Worm (Caenorhabditis elegans) whole organism, L4 larva: ENCODE measurements around the gene fbxc-21.
"Not testable (repeated sequence)": the region's sequence is repeated elsewhere in the genome, so short reads cannot be mapped to it uniquely, and the experiment has no call there.

Experiments
- D1046.2 ChIP-seq: fragments of 200-800 bp; sonication (Bioruptor generic); IDR thresholded peaks from 2 replicates; pipeline ENCODE4 v1.3.6; 2022; ENCODE audit warnings: missing genetic modification characterization, missing compliant biosample characterization
- F26F4.8 ChIP-seq: fragments of 200-800 bp; sonication (Bioruptor generic); conservative IDR thresholded peaks from 2 replicates; pipeline ENCODE4 v1.3.6; 2022; ENCODE audit warnings: missing genetic modification characterization, missing compliant biosample characterization
- F37D6.2 ChIP-seq: sonication (generic microtip); optimal IDR thresholded peaks from 2 replicates; lab custom pipeline; 2016; ENCODE audit warnings: mild to moderate bottlenecking, missing genetic modification characterization, missing compliant biosample characterization
- T26A8.4 ChIP-seq: fragments of 200-800 bp; sonication (Bioruptor generic); IDR thresholded peaks from 2 replicates; pipeline ENCODE4 v1.3.6; 2022; ENCODE audit warnings: missing genetic modification characterization, missing compliant biosample characterization
- Y48G9A.11 ChIP-seq: fragments of 200-800 bp; sonication (Bioruptor generic); IDR thresholded peaks from 2 replicates; pipeline ENCODE4 v1.3.6; 2022; ENCODE audit warnings: missing genetic modification reagents, missing genetic modification characterization, missing compliant biosample characterization
- aha-1 ChIP-seq: fragments of 150-350 bp; peaks from one replicate; lab custom pipeline; 2014; ENCODE audit warnings: missing biosample characterization, missing genetic modification characterization
- ama-1 ChIP-seq: fragments of 150-350 bp; optimal IDR thresholded peaks from 2 replicates; lab custom pipeline; 2014; ENCODE audit warnings: inconsistent platforms, mixed read lengths
- ces-1 ChIP-seq: fragments of 150-350 bp; sonication (generic microtip); optimal IDR thresholded peaks from 4 replicates; lab custom pipeline; 2014; ENCODE audit warnings: missing biosample characterization, missing genetic modification reagents, missing genetic modification characterization
- cey-2 ChIP-seq: sonication (generic microtip); optimal IDR thresholded peaks from 3 replicates; lab custom pipeline; 2017; ENCODE audit warnings: missing genetic modification characterization, mild to moderate bottlenecking, missing compliant biosample characterization, antibody characterized with exemption, borderline replicate concordance; ENCODE audit not compliant: insufficient read depth
- daf-16 ChIP-seq, 3 experiments: sonication (generic microtip); optimal IDR thresholded peaks; 2 replicates each; lab custom pipeline; 2016 to 2017; ENCODE audit warnings: missing genetic modification characterization in 3 of 3, missing genetic modification reagents in 3 of 3, mild to moderate bottlenecking in 2 of 3, missing compliant biosample characterization in 2 of 3, missing biosample characterization in 1 of 3, moderate library complexity in 1 of 3
- dmd-6 ChIP-seq: fragments of 200-800 bp; sonication (Bioruptor generic); IDR thresholded peaks from 2 replicates; pipeline ENCODE4 v1.3.6; 2022; ENCODE audit warnings: missing genetic modification reagents, missing genetic modification characterization, missing compliant biosample characterization
- dmd-9 ChIP-seq: fragments of 200-800 bp; sonication (Bioruptor generic); IDR thresholded peaks from 2 replicates; pipeline ENCODE4 v1.3.6; 2022; ENCODE audit warnings: missing genetic modification reagents, missing genetic modification characterization, missing compliant biosample characterization
- duxl-1 ChIP-seq: sonication (generic microtip); optimal IDR thresholded peaks from 2 replicates; lab custom pipeline; 2016; ENCODE audit warnings: mild to moderate bottlenecking, missing genetic modification characterization, moderate library complexity, missing compliant biosample characterization; ENCODE audit not compliant: poor library complexity
- hlh-11 ChIP-seq: fragments of 200-800 bp; sonication (Bioruptor generic); optimal IDR thresholded peaks from 2 replicates; lab custom pipeline; 2018; ENCODE audit warnings: mild to moderate bottlenecking, missing genetic modification characterization, missing compliant biosample characterization
- hmg-1.1 ChIP-seq: fragments of 200-800 bp; sonication (Bioruptor generic); IDR thresholded peaks from 2 replicates; pipeline ENCODE4 v1.3.6; 2022; ENCODE audit warnings: missing genetic modification reagents, missing genetic modification characterization, missing compliant biosample characterization
- lim-7 ChIP-seq: fragments of 200-800 bp; sonication (Bioruptor generic); IDR thresholded peaks from 2 replicates; pipeline ENCODE4 v1.3.6; 2022; ENCODE audit warnings: missing genetic modification characterization, missing compliant biosample characterization
- lin-1 ChIP-seq: fragments of 200-800 bp; sonication (Bioruptor generic); IDR thresholded peaks from 2 replicates; pipeline ENCODE4 v1.3.6; 2022; ENCODE audit warnings: missing genetic modification reagents, missing genetic modification characterization, missing compliant biosample characterization
- lin-29 ChIP-seq: fragments of 200-800 bp; sonication (Bioruptor generic); IDR thresholded peaks from 2 replicates; pipeline ENCODE4 v1.3.6; 2022; ENCODE audit warnings: missing genetic modification reagents, missing genetic modification characterization, missing compliant biosample characterization
- lin-38 ChIP-seq: fragments of 200-800 bp; sonication (Bioruptor generic); IDR thresholded peaks from 2 replicates; pipeline ENCODE4 v1.3.6; 2022; ENCODE audit warnings: missing genetic modification reagents, missing genetic modification characterization, missing compliant biosample characterization
- lin-39 ChIP-seq: fragments of 150-350 bp; optimal IDR thresholded peaks from 2 replicates; lab custom pipeline; 2014; ENCODE audit warnings: missing biosample characterization, missing genetic modification reagents, missing genetic modification characterization
- lsy-2 ChIP-seq, 2 experiments: fragments of 150-350 bp in 1 of 2; sonication (generic microtip) in 1 of 2; optimal IDR thresholded peaks; 2 replicates each; lab custom pipeline; 2014 to 2017; ENCODE audit warnings: missing biosample characterization in 2 of 2, missing genetic modification characterization in 2 of 2
- mdl-1 ChIP-seq, 2 experiments: fragments of 150-350 bp in 1 of 2; sonication (generic microtip) in 1 of 2; optimal IDR thresholded peaks; 2 replicates each; lab custom pipeline; 2014 to 2017; ENCODE audit warnings: missing biosample characterization in 2 of 2, missing genetic modification characterization in 2 of 2
- mes-2 ChIP-seq: sonication (generic microtip); optimal IDR thresholded peaks from 2 replicates; lab custom pipeline; 2016; ENCODE audit warnings: missing genotype, mild to moderate bottlenecking, missing genetic modification characterization, missing compliant biosample characterization; ENCODE audit not compliant: poor library complexity, severe bottlenecking
- mxl-2 ChIP-seq: fragments of 200-800 bp; sonication (Bioruptor generic); conservative IDR thresholded peaks from 2 replicates; pipeline ENCODE4 v1.3.6; 2022; ENCODE audit warnings: missing genetic modification reagents, missing genetic modification characterization, missing compliant biosample characterization
- nhr-111 ChIP-seq: fragments of 200-800 bp; sonication (Bioruptor generic); optimal IDR thresholded peaks from 2 replicates; lab custom pipeline; 2018; ENCODE audit warnings: mild to moderate bottlenecking, missing genetic modification characterization, missing compliant biosample characterization
- nhr-28 ChIP-seq: fragments of 150-350 bp; optimal IDR thresholded peaks from 2 replicates; lab custom pipeline; 2014; ENCODE audit warnings: missing biosample characterization, missing genetic modification characterization
- nhr-41 ChIP-seq: fragments of 200-800 bp; sonication (Bioruptor generic); IDR thresholded peaks from 2 replicates; pipeline ENCODE4 v1.3.6; 2022; ENCODE audit warnings: missing genetic modification reagents, missing genetic modification characterization, missing compliant biosample characterization
- php-3 ChIP-seq: fragments of 200-800 bp; sonication (Bioruptor generic); IDR thresholded peaks from 2 replicates; pipeline ENCODE4 v1.3.6; 2022; ENCODE audit warnings: missing genetic modification reagents, missing genetic modification characterization, missing compliant biosample characterization
- pqm-1 ChIP-seq: sonication (generic microtip); optimal IDR thresholded peaks from 2 replicates; lab custom pipeline; 2017; ENCODE audit warnings: missing biosample characterization, missing genetic modification characterization
- saeg-2 ChIP-seq: fragments of 200-800 bp; sonication (Bioruptor generic); IDR thresholded peaks from 2 replicates; pipeline ENCODE4 v1.3.6; 2022; ENCODE audit warnings: missing genetic modification reagents, missing genetic modification characterization, missing compliant biosample characterization
- snpc-4 ChIP-seq: fragments of 150-350 bp; optimal IDR thresholded peaks from 2 replicates; lab custom pipeline; 2014; ENCODE audit warnings: missing biosample characterization, missing genetic modification characterization
- tag-97 ChIP-seq: fragments of 200-800 bp; sonication (Bioruptor generic); IDR thresholded peaks from 2 replicates; pipeline ENCODE4 v1.3.6; 2022; ENCODE audit warnings: missing genetic modification characterization, missing compliant biosample characterization
- tra-1 ChIP-seq: fragments of 200-800 bp; sonication (Bioruptor generic); IDR thresholded peaks from 2 replicates; pipeline ENCODE4 v1.3.6; 2022; ENCODE audit warnings: missing genetic modification reagents, missing genetic modification characterization, missing compliant biosample characterization
- unc-130 ChIP-seq: sonication (generic microtip); optimal IDR thresholded peaks from 2 replicates; lab custom pipeline; 2016; ENCODE audit warnings: missing genetic modification reagents, missing genetic modification characterization, missing compliant biosample characterization

fbxc-21 gene

DNA sequence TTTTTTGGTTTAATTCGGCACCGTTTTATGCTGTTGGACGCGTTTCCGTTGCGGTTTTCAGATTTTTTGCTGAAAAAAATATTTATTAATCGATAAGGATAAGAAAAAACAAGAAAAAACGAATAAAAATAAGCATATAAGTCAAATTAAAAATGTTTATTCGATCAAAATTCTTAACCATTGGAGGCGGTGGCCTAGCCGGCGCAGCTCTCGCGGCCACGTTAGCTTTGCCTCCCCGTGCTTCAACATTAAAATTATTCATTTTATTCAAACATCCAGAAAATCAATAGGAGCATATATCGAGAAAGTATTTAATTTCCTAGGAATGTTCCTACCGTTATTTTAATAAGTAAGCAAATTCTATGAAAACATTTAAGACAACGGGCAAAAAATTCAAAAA, 29.8 kb downstream of the fbxc-21 start, which contains the start of gene ZC204.14:
Gene ZC204.14 (minus strand): TSS at position 69 of the 400 bp plus-strand sequence.
- no peak for TF ChIP-seq saeg-2 (GFP tag; lab: Robert Waterston, UW)
- TF ChIP-seq nhr-111: no peak
- TF ChIP-seq snpc-4 (tag; lab: Kevin White, UChicago): no peak
- peak in 1 of 2 experiments; percentile 46 for TF ChIP-seq lsy-2 (tag; optimal IDR thresholded peaks at IDR 0.05; lab: Kevin White, UChicago)
- no peak for TF ChIP-seq mxl-2
- no peak for TF ChIP-seq cey-2
- TF ChIP-seq D1046.2 (GFP tag; lab: Robert Waterston, UW): no peak
- no peak for TF ChIP-seq aha-1 (tag; lab: Kevin White, UChicago)
- peak; percentile 51 for TF ChIP-seq mes-2 (tag; lab: Kevin White, UChicago)
- TF ChIP-seq lim-7: no peak
- TF ChIP-seq tag-97 (GFP tag; lab: Robert Waterston, UW): no peak
- TF ChIP-seq lin-38 (GFP tag; lab: Robert Waterston, UW): no peak
- no peak for TF ChIP-seq lin-39
- no peak for TF ChIP-seq ces-1 (GFP tag; lab: Kevin White, UChicago)
- no peak for TF ChIP-seq F37D6.2 (tag; lab: Kevin White, UChicago)
- no peak for TF ChIP-seq ama-1 (lab: Kevin White, UChicago)
- no peak for TF ChIP-seq mdl-1 (tag; optimal IDR thresholded peaks at IDR 0.05; lab: Kevin White, UChicago)

DNA sequence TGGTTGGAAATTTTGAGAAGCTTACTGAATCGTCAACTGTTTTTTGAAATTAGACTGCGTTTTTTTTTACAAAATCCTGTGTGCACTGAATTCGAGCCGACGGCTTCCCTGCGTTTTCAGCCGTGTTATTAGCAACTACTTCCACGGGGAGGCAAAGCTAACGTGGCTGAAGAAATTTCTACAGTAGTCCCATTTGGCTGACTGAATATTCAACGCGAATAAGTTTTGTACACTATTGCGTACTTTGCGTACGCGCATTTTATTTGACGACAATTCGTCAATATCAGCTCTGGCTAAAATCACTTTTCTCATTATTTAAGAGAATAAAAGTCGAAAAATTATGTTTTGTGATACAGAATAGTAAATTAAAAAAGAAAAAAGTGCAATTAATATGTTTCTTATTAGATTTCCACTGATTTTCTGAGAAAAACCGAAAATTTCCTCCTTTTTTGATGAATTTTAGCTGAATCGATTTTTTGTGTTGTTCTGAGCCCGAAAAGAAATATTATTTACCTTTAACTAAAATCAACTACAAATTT, 31.4 kb downstream of the fbxc-21 start:
- TF ChIP-seq mes-2 (tag; lab: Kevin White, UChicago): peak; percentile 26
- peak; percentile 72 for TF ChIP-seq Y48G9A.11 (GFP tag; lab: Robert Waterston, UW)
- TF ChIP-seq tra-1 (GFP tag; lab: Robert Waterston, UW): 0 out of 2 replicates have a peak, but pooled peaks have one; percentile 16
- TF ChIP-seq T26A8.4 (GFP tag; lab: Robert Waterston, UW): 0 out of 2 replicates have a peak, but pooled peaks have one; percentile 43
- TF ChIP-seq hmg-1.1 (GFP tag; lab: Robert Waterston, UW): peak; percentile 49
- peak; percentile 51 for TF ChIP-seq duxl-1
- 0 out of 2 replicates have a peak, but pooled peaks have one; percentile 24 for TF ChIP-seq D1046.2 (GFP tag; lab: Robert Waterston, UW)
- peak; percentile 23; the same call in 1 of the 2 replicates for TF ChIP-seq dmd-6 (GFP tag; lab: Robert Waterston, UW)

DNA sequence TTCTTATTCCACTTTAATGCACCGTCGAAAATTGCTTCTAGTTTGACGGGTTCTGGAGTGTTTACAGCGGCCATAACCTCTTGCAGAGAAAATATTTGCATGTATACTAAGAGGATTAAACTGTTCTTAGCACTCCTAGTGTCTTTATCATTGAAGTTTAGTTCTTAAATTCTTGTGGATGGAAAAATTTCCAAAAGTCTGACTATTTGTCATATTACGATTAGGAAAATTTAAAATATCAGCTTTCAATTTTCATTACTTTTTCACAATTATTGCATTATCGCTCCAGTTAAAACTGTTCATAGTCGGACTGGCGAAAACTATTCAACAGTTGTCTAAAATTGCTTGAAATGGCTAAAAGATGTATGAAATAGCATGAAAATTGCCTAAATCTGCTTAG, 31.8 kb downstream of the fbxc-21 start, which contains the start of gene ZC204.13:
Gene ZC204.13 (minus strand): TSS at position 101 of the 400 bp plus-strand sequence.
- TF ChIP-seq unc-130 (GFP tag; lab: Kevin White, UChicago); F26F4.8; lin-29 (GFP tag; lab: Robert Waterston, UW): not testable (repeated sequence)

DNA sequence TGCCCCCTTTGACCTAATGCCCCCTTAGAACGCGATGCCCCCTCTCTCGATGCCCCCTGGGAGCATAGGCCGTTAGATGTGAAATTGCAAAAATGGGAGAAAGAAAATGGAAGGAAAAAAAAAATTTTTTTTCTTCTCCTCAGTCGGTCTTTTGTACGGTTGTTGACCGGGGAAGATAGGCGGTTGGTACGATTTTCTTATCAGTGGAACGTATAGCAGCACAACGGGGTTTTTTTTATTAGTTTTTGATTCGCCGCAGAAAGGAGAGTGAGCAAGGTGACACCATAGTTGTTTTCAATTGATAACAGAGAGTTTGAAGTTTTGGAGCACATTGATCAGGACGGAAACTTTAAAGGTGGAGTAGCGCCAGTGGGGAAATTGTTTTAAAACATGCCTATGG, 33.0 kb downstream of the fbxc-21 start:
- 0 out of 2 replicates have a peak, but pooled peaks have one; percentile 27 for TF ChIP-seq dmd-9 (GFP tag; lab: Robert Waterston, UW)
- TF ChIP-seq hlh-11 (tag; lab: Kevin White, UChicago): peak; percentile 36
- TF ChIP-seq nhr-41: 0 out of 2 replicates have a peak, but pooled peaks have one; percentile 14
- peak; percentile 88 for TF ChIP-seq dmd-6 (GFP tag; lab: Robert Waterston, UW)
- peak; percentile 43; the same call in 1 of the 2 replicates for TF ChIP-seq lin-1
- peak; percentile 47 for TF ChIP-seq nhr-28 (tag; lab: Kevin White, UChicago)
- 0 out of 2 replicates have a peak, but pooled peaks have one; percentile 45 for TF ChIP-seq T26A8.4 (GFP tag; lab: Robert Waterston, UW)
- peak; percentile 55; the same call in 1 of the 2 replicates for TF ChIP-seq tra-1 (GFP tag; lab: Robert Waterston, UW)
- peak; percentile 26 for TF ChIP-seq duxl-1
- TF ChIP-seq php-3 (GFP tag; lab: Robert Waterston, UW): peak; percentile 70
- peak; percentile 68 for TF ChIP-seq pqm-1
- not testable (repeated sequence) for TF ChIP-seq daf-16 (GFP tag; optimal IDR thresholded peaks at IDR 0.05; lab: Kevin White, UChicago)
- TF ChIP-seq daf-16 (tag; optimal IDR thresholded peaks at IDR 0.05; lab: Kevin White, UChicago): peak; percentile 48
